Fruit fly (Drosophila melanogaster) whole organism, prepupa: ENCODE data around the gene Cp7Fa.
A peak's percentile ranks its signal among the peaks of the same experiment; 100 is the strongest.

Experiments used
- CG10631 ChIP-seq: fragments of 200-800 bp; sonication (Bioruptor generic); optimal IDR thresholded peaks from 2 replicates; lab custom pipeline; 2016; ENCODE audit warnings: missing biosample characterization, missing genetic modification characterization
- CG11294 ChIP-seq: fragments of 200-800 bp; sonication (Bioruptor generic); IDR thresholded peaks from 2 replicates; pipeline ENCODE4 v1.3.6; 2022; ENCODE audit warnings: missing biosample characterization, missing genetic modification characterization
- CG11762 ChIP-seq: fragments of 200-800 bp; sonication (Bioruptor generic); optimal IDR thresholded peaks from 3 replicates; lab custom pipeline; 2016; ENCODE audit warnings: missing biosample characterization, missing genetic modification characterization; ENCODE audit not compliant: insufficient read depth
- CG11902 ChIP-seq: fragments of 200-800 bp; sonication (Bioruptor generic); optimal IDR thresholded peaks from 3 replicates; lab custom pipeline; 2016; ENCODE audit warnings: missing biosample characterization, missing genetic modification characterization
- CG15336 ChIP-seq: fragments of 200-800 bp; sonication (Bioruptor generic); IDR thresholded peaks from 2 replicates; pipeline ENCODE4 v1.3.6; 2022; ENCODE audit warnings: missing biosample characterization, missing genetic modification characterization
- CG1621 ChIP-seq: fragments of 200-800 bp; sonication (Bioruptor generic); optimal IDR thresholded peaks from 3 replicates; lab custom pipeline; 2018; ENCODE audit warnings: missing biosample characterization, mild to moderate bottlenecking, missing genetic modification characterization
- CG16779 ChIP-seq: fragments of 200-800 bp; sonication (Bioruptor generic); optimal IDR thresholded peaks from 3 replicates; lab custom pipeline; 2017; ENCODE audit warnings: missing biosample characterization, mild to moderate bottlenecking, missing genetic modification characterization
- CG3032 ChIP-seq: fragments of 200-800 bp; optimal IDR thresholded peaks from 2 replicates; lab custom pipeline; 2019; ENCODE audit warnings: missing biosample characterization, mild to moderate bottlenecking, missing genetic modification characterization, moderate library complexity
- CG31627 ChIP-seq: fragments of 200-800 bp; sonication (Bioruptor generic); optimal IDR thresholded peaks from 3 replicates; lab custom pipeline; 2016; ENCODE audit warnings: missing biosample characterization, missing genetic modification characterization
- CG32006 ChIP-seq: fragments of 200-800 bp; sonication (Bioruptor generic); optimal IDR thresholded peaks from 3 replicates; lab custom pipeline; 2017; ENCODE audit warnings: missing biosample characterization, mild to moderate bottlenecking, missing genetic modification characterization
- CG34406 ChIP-seq: fragments of 200-800 bp; sonication (Bioruptor generic); optimal IDR thresholded peaks from 3 replicates; lab custom pipeline; 2016; ENCODE audit warnings: missing biosample characterization, missing genetic modification characterization
- CG3919 ChIP-seq: fragments of 200-800 bp; sonication (Bioruptor generic); optimal IDR thresholded peaks from 3 replicates; lab custom pipeline; 2016; ENCODE audit warnings: missing biosample characterization, missing genetic modification characterization
- CG4318 ChIP-seq: fragments of 200-800 bp; sonication (Bioruptor generic); optimal IDR thresholded peaks from 3 replicates; lab custom pipeline; 2017; ENCODE audit warnings: missing biosample characterization, mild to moderate bottlenecking, missing genetic modification characterization
- CG6163 ChIP-seq: fragments of 200-800 bp; sonication (Bioruptor generic); IDR thresholded peaks from 3 replicates; pipeline ENCODE4 v1.3.6; 2022; ENCODE audit warnings: missing biosample characterization, missing genetic modification characterization
- CG6276 ChIP-seq: fragments of 200-800 bp; sonication (Bioruptor generic); optimal IDR thresholded peaks from 2 replicates; lab custom pipeline; 2017; ENCODE audit warnings: missing biosample characterization, mild to moderate bottlenecking, missing genetic modification characterization
- CG6792 ChIP-seq: fragments of 200-800 bp; sonication (Bioruptor generic); optimal IDR thresholded peaks from 3 replicates; lab custom pipeline; 2016; ENCODE audit warnings: missing biosample characterization, missing genetic modification characterization
- CG6808 ChIP-seq: fragments of 200-800 bp; sonication (Bioruptor generic); optimal IDR thresholded peaks from 3 replicates; lab custom pipeline; 2017; ENCODE audit warnings: missing biosample characterization, missing genetic modification characterization, mild to moderate bottlenecking, moderate library complexity, missing genetic modification reagents
- CG7368 ChIP-seq: fragments of 200-800 bp; sonication (Bioruptor generic); optimal IDR thresholded peaks from 3 replicates; lab custom pipeline; 2016; ENCODE audit warnings: missing biosample characterization, missing genetic modification characterization
- CG8119 ChIP-seq: fragments of 200-800 bp; sonication (Bioruptor generic); IDR thresholded peaks from 3 replicates; pipeline ENCODE4 v1.3.6; 2022; ENCODE audit warnings: missing biosample characterization, missing genetic modification characterization
- CG8319 ChIP-seq: fragments of 200-800 bp; sonication (Bioruptor generic); optimal IDR thresholded peaks from 3 replicates; lab custom pipeline; 2016; ENCODE audit warnings: missing biosample characterization, missing genetic modification characterization
- CG8632 ChIP-seq: fragments of 200-800 bp; sonication (Bioruptor generic); optimal IDR thresholded peaks from 3 replicates; lab custom pipeline; 2016; ENCODE audit warnings: missing biosample characterization, missing genetic modification characterization
- Eip75B ChIP-seq: fragments of 200-800 bp; sonication (Bioruptor generic); optimal IDR thresholded peaks from 3 replicates; lab custom pipeline; 2016; ENCODE audit warnings: missing biosample characterization, missing genetic modification characterization
- Eip78C ChIP-seq: fragments of 200-800 bp; sonication (Bioruptor generic); peaks from one replicate; lab custom pipeline; 2016; ENCODE audit warnings: missing biosample characterization, missing genetic modification characterization
- Eip93F ChIP-seq: fragments of 200-800 bp; sonication (Bioruptor generic); optimal IDR thresholded peaks from 2 replicates; lab custom pipeline; 2016; ENCODE audit warnings: missing biosample characterization, mild to moderate bottlenecking, missing genetic modification characterization
- Ets21C ChIP-seq: fragments of 200-800 bp; sonication (Bioruptor generic); optimal IDR thresholded peaks from 3 replicates; lab custom pipeline; 2016; ENCODE audit warnings: missing biosample characterization, missing genetic modification characterization
- Ets96B ChIP-seq: fragments of 200-800 bp; optimal IDR thresholded peaks from 2 replicates; lab custom pipeline; 2019; ENCODE audit warnings: missing biosample characterization, mild to moderate bottlenecking, missing genetic modification characterization, moderate library complexity
- Gug ChIP-seq: fragments of 200-800 bp; sonication (Bioruptor generic); IDR thresholded peaks from 2 replicates; pipeline ENCODE4 v1.3.6; 2022; ENCODE audit warnings: missing biosample characterization, missing genetic modification characterization
- Hr38 ChIP-seq: sonication (Bioruptor generic); optimal IDR thresholded peaks from 2 replicates; lab custom pipeline; 2016; ENCODE audit warnings: missing biosample characterization, missing genetic modification characterization
- Hr39 ChIP-seq: fragments of 200-800 bp; sonication (Bioruptor generic); optimal IDR thresholded peaks from 2 replicates; lab custom pipeline; 2016; ENCODE audit warnings: missing biosample characterization, missing genetic modification characterization
- Lpt ChIP-seq: fragments of 200-800 bp; sonication (Bioruptor generic); optimal IDR thresholded peaks from 3 replicates; lab custom pipeline; 2016; ENCODE audit warnings: missing biosample characterization, missing genetic modification characterization
- Met ChIP-seq: fragments of 200-800 bp; sonication (Bioruptor generic); optimal IDR thresholded peaks from 3 replicates; lab custom pipeline; 2016; ENCODE audit warnings: missing biosample characterization, missing genetic modification characterization
- OdsH ChIP-seq: fragments of 200-800 bp; sonication (Bioruptor generic); optimal IDR thresholded peaks from 3 replicates; lab custom pipeline; 2016; ENCODE audit warnings: missing biosample characterization, missing genetic modification characterization
- Sox102F ChIP-seq: fragments of 200-800 bp; sonication (Bioruptor generic); optimal IDR thresholded peaks from 2 replicates; lab custom pipeline; 2016; ENCODE audit warnings: missing biosample characterization, mild to moderate bottlenecking, missing genetic modification characterization
- Sox14 ChIP-seq: fragments of 200-800 bp; sonication (Bioruptor generic); optimal IDR thresholded peaks from 3 replicates; lab custom pipeline; 2016; ENCODE audit warnings: missing biosample characterization, missing genetic modification characterization
- Sox15 ChIP-seq: fragments of 200-800 bp; sonication (Bioruptor generic); optimal IDR thresholded peaks from 3 replicates; lab custom pipeline; 2016; ENCODE audit warnings: missing biosample characterization, missing genetic modification characterization
- achi ChIP-seq: fragments of 200-800 bp; sonication (Bioruptor generic); optimal IDR thresholded peaks from 3 replicates; lab custom pipeline; 2016; ENCODE audit warnings: missing biosample characterization, missing genetic modification characterization
- dac ChIP-seq: fragments of 200-800 bp; sonication (Bioruptor generic); optimal IDR thresholded peaks from 2 replicates; lab custom pipeline; 2017; ENCODE audit warnings: missing biosample characterization, mild to moderate bottlenecking, missing genetic modification characterization
- dsx ChIP-seq: fragments of 200-800 bp; optimal IDR thresholded peaks from 3 replicates; lab custom pipeline; 2019; ENCODE audit warnings: missing biosample characterization, mild to moderate bottlenecking, missing genetic modification characterization, moderate library complexity; ENCODE audit not compliant: poor library complexity, severe bottlenecking
- fd59A ChIP-seq: fragments of 200-800 bp; sonication (Bioruptor generic); optimal IDR thresholded peaks from 2 replicates; lab custom pipeline; 2017; ENCODE audit warnings: missing biosample characterization, mild to moderate bottlenecking, missing genetic modification characterization, missing genetic modification reagents
- fd85E ChIP-seq: fragments of 200-800 bp; sonication (Bioruptor generic); optimal IDR thresholded peaks from 3 replicates; lab custom pipeline; 2016; ENCODE audit warnings: missing biosample characterization, missing genetic modification characterization
- fkh ChIP-seq: fragments of 200-800 bp; sonication (Bioruptor generic); optimal IDR thresholded peaks from 3 replicates; lab custom pipeline; 2017; ENCODE audit warnings: missing biosample characterization, mild to moderate bottlenecking, missing genetic modification characterization, moderate library complexity
- lz ChIP-seq: fragments of 200-800 bp; sonication (Bioruptor generic); optimal IDR thresholded peaks from 3 replicates; lab custom pipeline; 2016; ENCODE audit warnings: missing biosample characterization, missing genetic modification characterization
- net ChIP-seq: fragments of 200-800 bp; sonication (Bioruptor generic); optimal IDR thresholded peaks from 3 replicates; lab custom pipeline; 2016; ENCODE audit warnings: missing biosample characterization, missing genetic modification characterization
- salr ChIP-seq, 2 experiments: fragments of 200-800 bp; sonication (Bioruptor generic); optimal IDR thresholded peaks; 3 replicates each; lab custom pipeline; 2016 to 2018; ENCODE audit warnings: missing biosample characterization in 2 of 2, missing genetic modification characterization in 2 of 2, mild to moderate bottlenecking in 1 of 2
- ss ChIP-seq, 2 experiments: fragments of 200-800 bp; sonication (Bioruptor generic); optimal IDR thresholded peaks; 2 replicates in 1 of 2; 3 replicates in 1 of 2; lab custom pipeline; 2017 to 2018; ENCODE audit warnings: mild to moderate bottlenecking in 2 of 2, missing biosample characterization in 2 of 2, missing genetic modification characterization in 2 of 2, moderate library complexity in 1 of 2
- vri ChIP-seq: fragments of 200-800 bp; sonication (Bioruptor generic); optimal IDR thresholded peaks from 3 replicates; lab custom pipeline; 2016; ENCODE audit warnings: missing biosample characterization, mild to moderate bottlenecking, missing genetic modification characterization

The Cp7Fa gene

DNA sequence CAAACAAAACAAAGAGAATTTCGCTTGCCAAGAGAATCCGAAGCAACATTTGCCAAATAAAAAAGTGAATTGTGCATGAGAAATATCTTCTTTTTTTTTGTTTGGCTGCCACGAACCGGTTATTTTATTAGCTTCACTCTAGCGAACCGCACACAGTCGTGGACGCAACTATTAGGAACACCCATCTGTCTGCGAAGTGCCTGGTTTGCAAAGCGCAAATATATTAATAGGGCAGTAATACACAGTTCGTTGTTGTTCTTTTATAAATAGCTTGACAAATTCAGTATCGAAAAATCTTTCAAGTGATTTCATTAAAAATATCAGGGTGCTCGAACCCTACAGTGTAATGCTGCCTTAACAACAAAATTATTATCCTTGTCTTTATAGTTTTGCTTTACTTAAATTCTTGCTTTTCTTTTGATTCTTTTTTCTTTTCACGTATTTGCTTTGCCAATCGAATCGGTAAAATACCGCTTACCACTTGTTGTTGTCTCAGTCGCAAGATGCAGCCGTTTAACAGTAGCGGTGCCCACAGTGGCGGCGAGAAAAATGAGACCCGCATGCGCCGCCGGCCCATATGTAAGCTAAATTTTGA lies 20.9 kb downstream of the Cp7Fa start (continued):
- peak; percentile 20 for TF ChIP-seq Hr38 (GFP tag; lab: Kevin White, UChicago)
- peak; percentile 4 for TF ChIP-seq CG4318 (GFP tag; lab: Kevin White, UChicago)
- TF ChIP-seq lz (GFP tag; lab: Kevin White, UChicago): peak; percentile 62
- peak; percentile 58 for TF ChIP-seq CG8632 (GFP tag; lab: Kevin White, UChicago)
- peak; percentile 22 for TF ChIP-seq CG10631 (GFP tag; lab: Kevin White, UChicago)
- peak; percentile 51 for TF ChIP-seq Sox14 (GFP tag; lab: Kevin White, UChicago)
- TF ChIP-seq CG31627: peak; percentile 56
- TF ChIP-seq Gug: peak; percentile 29; the same call in 1 of the 2 replicates
- TF ChIP-seq Lpt (GFP tag; lab: Kevin White, UChicago): peak; percentile 32
- peak; percentile 25 for TF ChIP-seq CG7368 (GFP tag; lab: Kevin White, UChicago)
- peak; percentile 59 for TF ChIP-seq CG6163 (GFP tag; lab: Robert Waterston, UW)
- TF ChIP-seq ss (GFP tag; optimal IDR thresholded peaks at IDR 0.05; lab: Kevin White, UChicago): peak; percentile 61 to 68
- TF ChIP-seq Ets21C: peak; percentile 55
- no peak for TF ChIP-seq fd85E
- TF ChIP-seq CG1621 (tag; lab: Kevin White, UChicago): peak; percentile 21
- peak; percentile 48 for TF ChIP-seq net (GFP tag; lab: Kevin White, UChicago)
- TF ChIP-seq CG32006 (GFP tag; lab: Kevin White, UChicago): peak; percentile 55
- TF ChIP-seq dac (GFP tag; lab: Kevin White, UChicago): peak; percentile 21
- peak; percentile 85 for TF ChIP-seq Eip78C (GFP tag; lab: Kevin White, UChicago)
- peak; percentile 19 for TF ChIP-seq Eip75B
- no peak for TF ChIP-seq fkh (GFP tag; lab: Kevin White, UChicago)
- TF ChIP-seq dsx: peak; percentile 67
- no peak; the same call in 1 of the 2 replicates for TF ChIP-seq CG15336 (GFP tag; lab: Robert Waterston, UW)
- no peak for TF ChIP-seq CG11294 (GFP tag; lab: Robert Waterston, UW)
- TF ChIP-seq fd59A (GFP tag; lab: Kevin White, UChicago): peak; percentile 27
- TF ChIP-seq CG16779 (tag; lab: Kevin White, UChicago): peak; percentile 14
- TF ChIP-seq CG11762 (GFP tag; lab: Kevin White, UChicago): no peak
- peak; percentile 42 for TF ChIP-seq CG3919 (GFP tag; lab: Kevin White, UChicago)
- peak; percentile 35 for TF ChIP-seq CG34406 (GFP tag; lab: Kevin White, UChicago)
- TF ChIP-seq Eip93F: no peak
- TF ChIP-seq Ets96B (tag; lab: Kevin White, UChicago): peak; percentile 47
- TF ChIP-seq Met (GFP tag; lab: Kevin White, UChicago): peak; percentile 46
- peak; percentile 25 for TF ChIP-seq CG6808 (GFP tag; lab: Kevin White, UChicago)
- no peak for TF ChIP-seq CG11902 (GFP tag; lab: Kevin White, UChicago)
- TF ChIP-seq Sox102F (GFP tag; lab: Kevin White, UChicago): peak; percentile 51
- TF ChIP-seq salr (GFP tag; optimal IDR thresholded peaks at IDR 0.05; lab: Kevin White, UChicago): peak in 1 of 2 experiments; percentile 59
- TF ChIP-seq Hr39: peak; percentile 50
- TF ChIP-seq, all 60 proteins: peak for 50

DNA sequence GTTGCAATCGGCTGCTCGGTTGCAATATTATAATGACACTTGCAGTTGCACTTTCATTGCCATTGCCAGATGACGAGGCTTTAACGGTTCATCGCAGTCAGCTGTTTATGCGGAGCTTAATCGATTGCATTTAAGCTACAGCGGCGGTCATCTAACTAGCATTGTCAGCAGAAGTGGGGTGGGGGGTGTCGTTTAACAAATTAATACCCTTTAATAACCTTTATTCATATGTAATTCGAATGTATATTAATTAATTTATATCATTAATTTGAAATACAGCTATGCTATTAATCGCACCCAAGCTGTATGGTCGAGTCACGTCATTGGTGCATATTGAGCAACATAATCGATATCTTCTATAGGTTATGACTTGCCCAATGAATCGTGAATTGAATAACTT lies 22.2 kb downstream of the Cp7Fa start:
- TF ChIP-seq CG11294 (GFP tag; lab: Robert Waterston, UW): peak; percentile 84
- peak; percentile 75 for TF ChIP-seq achi (GFP tag; lab: Kevin White, UChicago)
- peak; percentile 28 for TF ChIP-seq Ets21C
- peak; percentile 54 for TF ChIP-seq Eip75B
- TF ChIP-seq vri (GFP tag; lab: Kevin White, UChicago): peak; percentile 21
- peak; percentile 15 for TF ChIP-seq Eip93F
- TF ChIP-seq Ets96B (tag; lab: Kevin White, UChicago): peak; percentile 73
- TF ChIP-seq CG34406 (GFP tag; lab: Kevin White, UChicago): peak; percentile 82
- peak; percentile 93 for TF ChIP-seq CG6163 (GFP tag; lab: Robert Waterston, UW)
- TF ChIP-seq CG8319: peak; percentile 74
- peak; percentile 78 for TF ChIP-seq CG8632 (GFP tag; lab: Kevin White, UChicago)
- TF ChIP-seq OdsH (GFP tag; lab: Kevin White, UChicago): peak; percentile 84
- TF ChIP-seq salr (GFP tag; optimal IDR thresholded peaks at IDR 0.05; lab: Kevin White, UChicago): peak; percentile 24 to 54
- peak; percentile 53 for TF ChIP-seq Lpt (GFP tag; lab: Kevin White, UChicago)
- peak; percentile 88 for TF ChIP-seq CG8119 (GFP tag; lab: Robert Waterston, UW)
- TF ChIP-seq Eip78C (GFP tag; lab: Kevin White, UChicago): peak; percentile 86
- TF ChIP-seq Hr39: peak; percentile 55
- peak; percentile 65 for TF ChIP-seq Sox102F (GFP tag; lab: Kevin White, UChicago)
- TF ChIP-seq dsx: peak; percentile 62
- TF ChIP-seq CG1621 (tag; lab: Kevin White, UChicago): peak; percentile 68
- TF ChIP-seq CG6792 (GFP tag; lab: Kevin White, UChicago): peak; percentile 73
- peak; percentile 72 for TF ChIP-seq Sox15 (GFP tag; lab: Kevin White, UChicago)
- peak; percentile 37 for TF ChIP-seq CG16779 (tag; lab: Kevin White, UChicago)
- TF ChIP-seq CG6808 (GFP tag; lab: Kevin White, UChicago): peak; percentile 68
- peak; percentile 71 for TF ChIP-seq CG3032 (tag; lab: Kevin White, UChicago)
- peak; percentile 78 for TF ChIP-seq CG10631 (GFP tag; lab: Kevin White, UChicago)
- TF ChIP-seq CG6276: peak; percentile 73
- TF ChIP-seq Met (GFP tag; lab: Kevin White, UChicago): peak; percentile 77
- TF ChIP-seq Gug: peak; percentile 86
